Worm (Caenorhabditis elegans): ENCODE results near the gene ess-2.

Gene ess-2

DNA sequence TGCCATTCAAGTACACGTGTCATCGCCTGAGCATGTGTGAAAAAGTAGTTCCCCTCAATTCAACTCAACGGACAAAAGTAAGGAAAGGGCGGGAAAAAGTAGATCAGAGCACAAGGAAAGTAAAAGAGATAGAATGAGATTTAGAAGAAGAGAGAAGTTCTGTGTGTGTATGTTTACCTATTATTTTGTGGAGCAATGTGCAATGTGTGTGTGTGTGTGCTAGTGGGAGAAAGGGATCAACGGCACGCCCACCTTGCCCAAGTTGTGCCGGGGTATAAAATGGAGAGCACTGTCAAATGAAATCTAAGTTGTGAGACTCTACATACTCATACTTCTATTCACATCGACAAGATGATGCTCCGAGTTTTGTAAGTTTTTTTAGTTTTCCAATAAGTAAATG, 34.6 kb upstream of the ess-2 start, which contains the start of gene idpp-15:
idpp-15 (plus strand) TSS at position 301 of the 400 bp plus-strand sequence.
- TF ChIP-seq mep-1 (tag; optimal IDR thresholded peaks at IDR 0.05): no peak
- TF ChIP-seq mdl-1 (tag; optimal IDR thresholded peaks at IDR 0.05): no peak
- TF ChIP-seq dmd-6 (GFP tag; IDR thresholded peaks at IDR 0.05): no peak
- TF ChIP-seq ztf-7 (tag; optimal IDR thresholded peaks at IDR 0.05): no peak
- TF ChIP-seq snpc-4 (tag; optimal IDR thresholded peaks at IDR 0.05): no peak
- TF ChIP-seq php-3 (GFP tag; IDR thresholded peaks at IDR 0.05): no peak
- TF ChIP-seq ctbp-1 (GFP tag; IDR thresholded peaks at IDR 0.05): no peak
- TF ChIP-seq zfp-2 (tag; optimal IDR thresholded peaks at IDR 0.05): no peak
- TF ChIP-seq daf-19 (GFP tag; conservative IDR thresholded peaks at IDR 0.05): no peak
- no peak for TF ChIP-seq T20F7.1 (GFP tag; optimal IDR thresholded peaks at IDR 0.05)
- no peak for TF ChIP-seq nhr-237 (tag; optimal IDR thresholded peaks at IDR 0.05)
- no peak for TF ChIP-seq ceh-44 (GFP tag; IDR thresholded peaks at IDR 0.05)
- TF ChIP-seq egl-27 (tag; optimal IDR thresholded peaks at IDR 0.05): no peak
- TF ChIP-seq nhr-28 (tag; optimal IDR thresholded peaks at IDR 0.05): no peak

DNA sequence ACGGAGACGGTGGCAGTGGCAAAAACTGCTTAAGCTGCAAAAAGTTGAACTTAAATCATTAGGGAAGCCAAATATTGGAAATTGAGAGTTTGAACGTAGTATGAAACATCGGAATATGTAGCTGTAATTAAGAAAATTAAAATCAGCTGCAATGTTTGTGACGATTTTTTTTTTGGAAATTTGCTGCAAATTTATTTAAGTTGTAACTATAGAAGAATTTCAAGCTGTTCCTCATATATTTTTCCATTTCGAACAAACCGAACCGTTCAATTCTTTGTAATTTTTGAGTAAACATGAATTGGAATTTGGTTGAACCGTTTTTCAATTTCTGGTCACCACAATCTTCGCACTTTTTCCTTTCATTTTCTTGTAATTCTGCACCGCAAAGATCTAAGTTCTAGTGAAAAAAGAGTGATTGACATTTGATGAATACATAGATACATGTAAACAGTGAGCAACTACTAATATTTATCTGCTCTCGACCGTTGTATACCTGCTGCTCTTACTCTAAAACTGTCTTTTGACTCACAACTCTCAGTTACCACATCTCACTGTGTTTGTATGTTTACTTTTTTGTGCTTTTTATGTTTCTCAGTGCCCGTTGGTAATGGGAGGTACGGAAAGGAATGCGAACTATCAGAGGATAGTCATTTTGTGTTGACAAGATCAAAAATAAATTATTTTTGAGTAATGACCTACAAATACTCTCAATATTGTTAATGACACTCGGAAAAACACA, 31.7 kb upstream of the ess-2 start:
- TF ChIP-seq pha-4 (GFP tag; IDR thresholded peaks at IDR 0.05): no peak
- TF ChIP-seq pha-4 (tag; optimal IDR thresholded peaks at IDR 0.05): peak; percentile 55
- TF ChIP-seq snpc-4 (tag; optimal IDR thresholded peaks at IDR 0.05): no peak
- peak in 1 of 2 experiments; percentile 93 for TF ChIP-seq unc-62 (GFP tag; optimal IDR thresholded peaks at IDR 0.05 in 1 of 2)
- TF ChIP-seq unc-62 (tag; optimal IDR thresholded peaks at IDR 0.05): no peak
- no peak for TF ChIP-seq zag-1 (tag; optimal IDR thresholded peaks at IDR 0.05)
- no peak for TF ChIP-seq daf-8 (GFP tag; IDR thresholded peaks at IDR 0.05)
- no peak for TF ChIP-seq tra-1 (GFP tag; IDR thresholded peaks at IDR 0.05)
- TF ChIP-seq aha-1 (tag): peak; percentile 54

DNA sequence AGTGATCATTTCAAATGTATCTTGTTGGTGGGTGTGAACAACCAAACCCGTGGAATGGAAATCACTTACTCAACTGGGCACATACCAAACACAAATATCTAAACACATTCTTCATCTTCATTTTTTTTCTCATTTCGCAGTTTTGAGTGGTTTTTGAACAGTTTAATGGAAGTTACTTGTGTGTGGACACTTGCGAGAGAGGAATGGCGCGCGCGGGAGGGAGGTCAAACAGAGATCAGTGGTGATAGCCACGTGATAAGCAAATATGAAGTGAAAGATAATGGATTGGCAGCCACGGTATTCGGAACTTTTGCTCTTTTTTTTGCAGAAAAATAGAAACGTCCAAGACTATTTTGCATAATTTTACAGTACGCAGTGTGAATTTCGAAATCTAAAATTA, 30.4 kb upstream of the ess-2 start:
- TF ChIP-seq zag-1 (tag; optimal IDR thresholded peaks at IDR 0.05) (no peak), nhr-10 (tag; optimal IDR thresholded peaks at IDR 0.05) (no peak), lin-15B (tag; optimal IDR thresholded peaks at IDR 0.05) (no peak), rbr-2 (tag; optimal IDR thresholded peaks at IDR 0.05) (no peak), hlh-30 (tag; optimal IDR thresholded peaks at IDR 0.05; ENCODE audit: insufficient read depth) (no peak), dve-1 (tag; optimal IDR thresholded peaks at IDR 0.05; ENCODE audit: insufficient read depth) (no peak), T20F7.1 (GFP tag; optimal IDR thresholded peaks at IDR 0.05) (no peak), sdz-12 (GFP tag; optimal IDR thresholded peaks at IDR 0.05) (no peak), snpc-4 (tag; optimal IDR thresholded peaks at IDR 0.05) (no peak), nhr-76 (tag; optimal IDR thresholded peaks at IDR 0.05) (no peak), vab-7 (GFP tag; IDR thresholded peaks at IDR 0.05) (no peak), lin-38 (GFP tag; IDR thresholded peaks at IDR 0.05) (no peak), zfp-2 (tag; optimal IDR thresholded peaks at IDR 0.05) (no peak), egl-27 (tag; optimal IDR thresholded peaks at IDR 0.05) (no peak), skn-1 (tag; optimal IDR thresholded peaks at IDR 0.05) (no peak), ztf-11 (tag; optimal IDR thresholded peaks at IDR 0.05) (no peak)

DNA sequence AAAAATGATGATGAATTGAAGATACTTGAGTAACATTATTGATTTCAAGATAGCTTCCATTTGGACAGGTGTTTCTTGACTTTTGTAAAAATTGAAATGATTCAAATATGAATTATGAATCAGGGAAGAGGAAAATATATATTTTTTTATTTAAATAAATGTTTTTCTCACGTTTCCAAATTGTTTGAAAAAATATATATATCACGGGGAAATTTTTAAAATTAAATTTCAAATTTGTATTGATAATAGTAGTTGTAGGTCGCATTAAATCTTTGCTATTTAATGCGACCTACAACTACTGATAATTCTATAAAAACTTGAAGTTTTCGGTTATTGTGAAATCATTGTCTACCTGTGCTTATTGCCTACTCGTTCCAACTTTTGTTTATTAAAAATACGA, 29.7 kb upstream of the ess-2 start, which contains the start of gene ZC21.8:
ZC21.8 (minus strand) TSS at position 101 of the 400 bp plus-strand sequence.
- TF ChIP-seq F37D6.2 (tag; optimal IDR thresholded peaks at IDR 0.05): no peak
- no peak for TF ChIP-seq tag-97 (GFP tag; IDR thresholded peaks at IDR 0.05)
- TF ChIP-seq fkh-10 (GFP tag; optimal IDR thresholded peaks at IDR 0.05): no peak
- TF ChIP-seq lin-13 (GFP tag; optimal IDR thresholded peaks at IDR 0.05): no peak
